Fruit fly (Drosophila melanogaster) whole organism, embryonic: ENCODE data around the gene Cep97.
A peak's percentile ranks its signal among the peaks of the same experiment; 100 is the strongest.

Experiments used
- CG10274 ChIP-seq: fragments of 200-800 bp; sonication (Bioruptor generic); optimal IDR thresholded peaks from 3 replicates; lab custom pipeline; 2017; ENCODE audit warnings: missing biosample characterization, mild to moderate bottlenecking, missing genetic modification characterization
- CG11696 ChIP-seq: fragments of 200-800 bp; sonication (Bioruptor generic); IDR thresholded peaks from 2 replicates; pipeline ENCODE4 v1.3.6; 2022; ENCODE audit warnings: missing biosample characterization, missing genetic modification characterization
- CG12219 ChIP-seq: fragments of 200-800 bp; sonication (Bioruptor generic); optimal IDR thresholded peaks from 3 replicates; lab custom pipeline; 2018; ENCODE audit warnings: missing biosample characterization, mild to moderate bottlenecking, missing genetic modification characterization
- CG12659 ChIP-seq: fragments of 200-800 bp; sonication (Bioruptor generic); optimal IDR thresholded peaks from 3 replicates; lab custom pipeline; 2017; ENCODE audit warnings: mild to moderate bottlenecking, missing biosample characterization, missing genetic modification reagents, missing genetic modification characterization
- CG13775 ChIP-seq: fragments of 200-800 bp; sonication (Bioruptor generic); optimal IDR thresholded peaks from 3 replicates; lab custom pipeline; 2017; ENCODE audit warnings: missing biosample characterization, mild to moderate bottlenecking, missing genetic modification characterization
- CG13894 ChIP-seq: fragments of 200-800 bp; sonication (Bioruptor generic); optimal IDR thresholded peaks from 3 replicates; lab custom pipeline; 2018; ENCODE audit warnings: missing biosample characterization, mild to moderate bottlenecking, missing genetic modification characterization, moderate library complexity
- CG15696 ChIP-seq: fragments of 200-800 bp; sonication (Bioruptor generic); optimal IDR thresholded peaks from 2 replicates; lab custom pipeline; 2019; ENCODE audit warnings: missing biosample characterization, mild to moderate bottlenecking, missing genetic modification characterization, moderate library complexity
- CG1602 ChIP-seq: fragments of 200-800 bp; sonication (Bioruptor generic); optimal IDR thresholded peaks from 3 replicates; lab custom pipeline; 2016; ENCODE audit warnings: missing biosample characterization, missing genetic modification characterization
- CG1603 ChIP-seq: fragments of 200-800 bp; sonication (Bioruptor generic); optimal IDR thresholded peaks from 2 replicates; lab custom pipeline; 2019; ENCODE audit warnings: missing biosample characterization, mild to moderate bottlenecking, missing genetic modification characterization, moderate library complexity
- CG18011 ChIP-seq: fragments of 200-800 bp; sonication (Bioruptor generic); optimal IDR thresholded peaks from 2 replicates; lab custom pipeline; 2017; ENCODE audit warnings: missing biosample characterization, missing genetic modification characterization, mild to moderate bottlenecking, moderate library complexity, missing genotype
- CG18262 ChIP-seq: fragments of 200-800 bp; optimal IDR thresholded peaks from 3 replicates; lab custom pipeline; 2019; ENCODE audit warnings: missing biosample characterization, mild to moderate bottlenecking, missing genetic modification characterization, moderate library complexity
- CG18764 ChIP-seq: fragments of 200-800 bp; sonication (Bioruptor generic); optimal IDR thresholded peaks from 3 replicates; lab custom pipeline; 2016; ENCODE audit warnings: missing biosample characterization, missing genetic modification characterization
- CG2129 ChIP-seq: fragments of 200-800 bp; sonication (Bioruptor generic); IDR thresholded peaks from 2 replicates; pipeline ENCODE4 v1.3.6; 2022; ENCODE audit warnings: missing biosample characterization, missing genetic modification characterization; ENCODE audit not compliant: partially characterized antibody
- CG6254 ChIP-seq: fragments of 200-800 bp; sonication (Bioruptor generic); optimal IDR thresholded peaks from 3 replicates; lab custom pipeline; 2017; ENCODE audit warnings: mild to moderate bottlenecking, missing biosample characterization, missing genetic modification reagents, missing genetic modification characterization
- CG6689 ChIP-seq: fragments of 200-800 bp; sonication (Bioruptor generic); IDR thresholded peaks from 2 replicates; pipeline ENCODE4 v1.3.6; 2022; ENCODE audit warnings: missing biosample characterization, missing genetic modification characterization
- CG7556 ChIP-seq: fragments of 200-800 bp; sonication (Bioruptor generic); optimal IDR thresholded peaks from 2 replicates; lab custom pipeline; 2017; ENCODE audit warnings: missing biosample characterization, mild to moderate bottlenecking, missing genetic modification characterization
- CG9215 ChIP-seq: fragments of 200-800 bp; sonication (Bioruptor generic); IDR thresholded peaks from 2 replicates; pipeline ENCODE4 v1.3.6; 2022; ENCODE audit warnings: missing biosample characterization, missing genetic modification characterization
- CG9932 ChIP-seq: fragments of 200-800 bp; sonication (Bioruptor generic); IDR thresholded peaks from 2 replicates; pipeline ENCODE4 v1.3.6; 2022; ENCODE audit warnings: missing biosample characterization, missing genetic modification characterization
- CrebB ChIP-seq: fragments of 200-800 bp; sonication (Bioruptor generic); optimal IDR thresholded peaks from 3 replicates; lab custom pipeline; 2018; ENCODE audit warnings: missing biosample characterization, mild to moderate bottlenecking, missing genetic modification characterization
- Elba2 ChIP-seq: fragments of 200-800 bp; sonication (Bioruptor generic); optimal IDR thresholded peaks from 3 replicates; lab custom pipeline; 2016; ENCODE audit warnings: missing biosample characterization, missing genetic modification characterization
- Hr51 ChIP-seq, 2 experiments: fragments of 200-800 bp; sonication (Bioruptor generic); optimal IDR thresholded peaks; 2 replicates in 1 of 2; 3 replicates in 1 of 2; lab custom pipeline; 2016 to 2018; ENCODE audit warnings: missing biosample characterization in 2 of 2, missing genetic modification characterization in 2 of 2, mild to moderate bottlenecking in 1 of 2, moderate library complexity in 1 of 2
- NfI ChIP-seq: fragments of 200-800 bp; sonication (Bioruptor generic); optimal IDR thresholded peaks from 3 replicates; lab custom pipeline; 2018; ENCODE audit warnings: missing biosample characterization, mild to moderate bottlenecking, missing genetic modification characterization, moderate library complexity
- Oli ChIP-seq: fragments of 200-800 bp; sonication (Bioruptor generic); optimal IDR thresholded peaks from 2 replicates; lab custom pipeline; 2018; ENCODE audit warnings: missing biosample characterization, mild to moderate bottlenecking, missing genetic modification characterization, moderate library complexity
- Rx ChIP-seq: fragments of 200-800 bp; sonication (Bioruptor generic); IDR thresholded peaks from 2 replicates; pipeline ENCODE4 v1.3.6; 2022; ENCODE audit warnings: missing biosample characterization, missing genetic modification characterization
- Tbp ChIP-seq: fragments of >200 bp; optimal IDR thresholded peaks from 2 replicates; lab custom pipeline; 2018; ENCODE audit warnings: missing biosample characterization, missing genetic modification characterization
- YL-1 ChIP-seq: fragments of 200-800 bp; sonication (Bioruptor generic); optimal IDR thresholded peaks from 3 replicates; lab custom pipeline; 2017; ENCODE audit warnings: missing biosample characterization, mild to moderate bottlenecking, missing genetic modification characterization
- al ChIP-seq: fragments of 200-800 bp; sonication (Bioruptor generic); IDR thresholded peaks from 2 replicates; pipeline ENCODE4 v1.3.6; 2022; ENCODE audit warnings: missing biosample characterization, missing genetic modification characterization
- bbx ChIP-seq: fragments of 200-800 bp; sonication (Bioruptor generic); IDR thresholded peaks from 2 replicates; pipeline ENCODE4 v1.3.6; 2022; ENCODE audit warnings: missing biosample characterization, missing genetic modification characterization; ENCODE audit not compliant: partially characterized antibody
- chm ChIP-seq: fragments of 200-800 bp; sonication (Bioruptor generic); IDR thresholded peaks from 2 replicates; pipeline ENCODE4 v1.3.6; 2022; ENCODE audit warnings: missing biosample characterization, missing genetic modification characterization
- dan ChIP-seq: fragments of 200-800 bp; sonication (Bioruptor generic); IDR thresholded peaks from 2 replicates; pipeline ENCODE4 v1.3.6; 2022; ENCODE audit warnings: missing biosample characterization, missing genetic modification characterization
- en ChIP-seq: fragments of 200-800 bp; sonication (Bioruptor generic); optimal IDR thresholded peaks from 2 replicates; lab custom pipeline; 2016; ENCODE audit warnings: missing biosample characterization, missing genetic modification characterization
- esg ChIP-seq: fragments of 200-800 bp; sonication (Bioruptor generic); conservative IDR thresholded peaks from 2 replicates; pipeline ENCODE4 v1.3.6; 2022; ENCODE audit warnings: missing biosample characterization, missing genetic modification characterization
- ewg ChIP-seq: fragments of 200-800 bp; sonication (Bioruptor generic); optimal IDR thresholded peaks from 3 replicates; lab custom pipeline; 2017; ENCODE audit warnings: mild to moderate bottlenecking, missing biosample characterization, missing genetic modification reagents, missing genetic modification characterization
- gsb ChIP-seq: fragments of 200-800 bp; sonication (Bioruptor generic); IDR thresholded peaks from 2 replicates; pipeline ENCODE4 v1.3.6; 2022; ENCODE audit warnings: missing biosample characterization, missing genetic modification characterization
- h ChIP-seq: fragments of >200 bp; optimal IDR thresholded peaks from 2 replicates; lab custom pipeline; 2017
- jumu ChIP-seq: fragments of 200-800 bp; sonication (Bioruptor generic); optimal IDR thresholded peaks from 3 replicates; lab custom pipeline; 2016; ENCODE audit warnings: missing biosample characterization, missing genetic modification characterization
- lilli ChIP-seq: fragments of 200-800 bp; sonication (Bioruptor generic); optimal IDR thresholded peaks from 3 replicates; lab custom pipeline; 2016; ENCODE audit warnings: missing biosample characterization, missing genetic modification characterization
- mam ChIP-seq: fragments of 200-800 bp; sonication (Bioruptor generic); optimal IDR thresholded peaks from 3 replicates; lab custom pipeline; 2016; ENCODE audit warnings: missing biosample characterization, missing genetic modification characterization
- mirr ChIP-seq: fragments of 200-800 bp; sonication (Bioruptor generic); optimal IDR thresholded peaks from 3 replicates; lab custom pipeline; 2018; ENCODE audit warnings: missing biosample characterization, mild to moderate bottlenecking, missing genetic modification characterization
- peb ChIP-seq: fragments of 200-800 bp; sonication (Bioruptor generic); IDR thresholded peaks from 2 replicates; pipeline ENCODE4 v1.3.6; 2022; ENCODE audit warnings: missing biosample characterization, missing genetic modification characterization
- pnt ChIP-seq: fragments of 200-800 bp; sonication (Bioruptor generic); optimal IDR thresholded peaks from 3 replicates; lab custom pipeline; 2016; ENCODE audit warnings: missing biosample characterization, missing genetic modification characterization
- prd ChIP-seq, 3 experiments: fragments of >200 bp in 2 of 3; fragments of 200-800 bp in 1 of 3; sonication (Bioruptor generic) in 1 of 3; optimal IDR thresholded peaks in 2 of 3; IDR thresholded peaks in 1 of 3; 2 replicates in 2 of 3; 3 replicates in 1 of 3; pipeline versions ENCODE4 v1.3.6 to Lab custom; 2017 to 2022; ENCODE audit warnings: missing biosample characterization in 1 of 3, missing genetic modification characterization in 1 of 3
- repo ChIP-seq: fragments of 200-800 bp; sonication (Bioruptor generic); optimal IDR thresholded peaks from 2 replicates; lab custom pipeline; 2016; ENCODE audit warnings: missing biosample characterization, missing genetic modification characterization
- salm ChIP-seq: fragments of 200-800 bp; sonication (Bioruptor generic); optimal IDR thresholded peaks from 2 replicates; lab custom pipeline; 2018; ENCODE audit warnings: missing biosample characterization, mild to moderate bottlenecking, missing genetic modification characterization
- sc ChIP-seq, 3 experiments: fragments of >200 bp in 2 of 3; fragments of 200-800 bp in 1 of 3; sonication (Bioruptor generic) in 1 of 3; optimal IDR thresholded peaks; 2 replicates in 2 of 3; 3 replicates in 1 of 3; lab custom pipeline; 2017; ENCODE audit warnings: mild to moderate bottlenecking in 1 of 3, missing biosample characterization in 1 of 3, missing genetic modification characterization in 1 of 3, missing genetic modification reagents in 1 of 3
- sens ChIP-seq: fragments of 200-800 bp; sonication (Bioruptor generic); peaks from one replicate; lab custom pipeline; 2016; ENCODE audit warnings: missing biosample characterization, missing genetic modification characterization
- sob ChIP-seq: fragments of 200-800 bp; sonication (Bioruptor generic); IDR thresholded peaks from 2 replicates; pipeline ENCODE4 v1.3.6; 2022; ENCODE audit warnings: missing biosample characterization, missing genetic modification characterization
- tll ChIP-seq, 2 experiments: fragments of 200-800 bp in 1 of 2; fragments of >200 bp in 1 of 2; sonication (Bioruptor generic) in 1 of 2; optimal IDR thresholded peaks; 2 replicates each; lab custom pipeline; 2017 to 2019; ENCODE audit warnings: missing biosample characterization in 2 of 2, missing genetic modification characterization in 2 of 2, mild to moderate bottlenecking in 1 of 2, moderate library complexity in 1 of 2
- twi ChIP-seq: fragments of 200-800 bp; optimal IDR thresholded peaks from 2 replicates; lab custom pipeline; 2019; ENCODE audit warnings: missing biosample characterization, mild to moderate bottlenecking, missing genetic modification characterization, moderate library complexity
- z ChIP-seq: fragments of 200-800 bp; sonication (Bioruptor generic); IDR thresholded peaks from 3 replicates; pipeline ENCODE4 v1.3.6; 2022; ENCODE audit warnings: missing biosample characterization, missing genetic modification characterization

Cep97 gene

dm6 chr2L:3832249-3832675, 35.2 kb upstream of the Cep97 start (continued):
- TF ChIP-seq sc (optimal IDR thresholded peaks at IDR 0.05; lab: Kevin White, UChicago) = no peak
- TF ChIP-seq sc (GFP tag; optimal IDR thresholded peaks at IDR 0.05; lab: Kevin White, UChicago) = peak; percentile 98
- peak; percentile 96 for TF ChIP-seq peb (GFP tag; lab: Robert Waterston, UW)
- TF ChIP-seq CG13894 (tag; lab: Kevin White, UChicago) = peak; percentile 40
- TF ChIP-seq pnt = peak; percentile 98
- TF ChIP-seq CG11696 = peak; percentile 80
- peak; percentile 93 for TF ChIP-seq esg
- TF ChIP-seq Tbp = no peak
- TF ChIP-seq CG2129 (GFP tag; lab: Robert Waterston, UW) = no peak
- TF ChIP-seq Rx (GFP tag; lab: Robert Waterston, UW) = peak; percentile 97
- TF ChIP-seq sob = peak; percentile 94
- peak in 1 of 2 experiments; percentile 83 for TF ChIP-seq tll (GFP tag; optimal IDR thresholded peaks at IDR 0.05; lab: Kevin White, UChicago)
- peak; percentile 77 for TF ChIP-seq gsb
- TF ChIP-seq CG6689 (GFP tag; lab: Robert Waterston, UW) = peak; percentile 95
- peak; percentile 93 for TF ChIP-seq mam (GFP tag; lab: Kevin White, UChicago)
- no peak for TF ChIP-seq prd (optimal IDR thresholded peaks at IDR 0.05; lab: Kevin White, UChicago)
- TF ChIP-seq prd (GFP tag; IDR thresholded peaks at IDR 0.05; lab: Robert Waterston, UW) = peak; percentile 98
- peak; percentile 100 for TF ChIP-seq sens (GFP tag; lab: Kevin White, UChicago)
- TF ChIP-seq CG13775 (GFP tag; lab: Kevin White, UChicago) = peak; percentile 95
- peak; percentile 95 for TF ChIP-seq repo
- no peak for TF ChIP-seq h
- peak; percentile 92 to 95 for TF ChIP-seq Hr51 (GFP tag; optimal IDR thresholded peaks at IDR 0.05; lab: Kevin White, UChicago)
- TF ChIP-seq CG12219 (GFP tag; lab: Kevin White, UChicago) = peak; percentile 97
- no peak for TF ChIP-seq bbx
- peak; percentile 65 for TF ChIP-seq CG18011 (GFP tag; lab: Kevin White, UChicago)
- peak; percentile 98 for TF ChIP-seq CG18262
- TF ChIP-seq CG18764 (GFP tag; lab: Kevin White, UChicago) = peak; percentile 95
- TF ChIP-seq YL-1 (GFP tag; lab: Kevin White, UChicago) = peak; percentile 83
- peak; percentile 97 for TF ChIP-seq CG1602
- TF ChIP-seq salm = peak; percentile 94
- TF ChIP-seq en (GFP tag; lab: Kevin White, UChicago) = peak; percentile 96
- TF ChIP-seq CG9215 (GFP tag; lab: Robert Waterston, UW) = peak; percentile 81
- TF ChIP-seq chm (GFP tag; lab: Robert Waterston, UW) = peak; percentile 99
- peak; percentile 96 for TF ChIP-seq ewg
- TF ChIP-seq NfI (GFP tag; lab: Kevin White, UChicago) = peak; percentile 91
- peak; percentile 83 for TF ChIP-seq CG10274 (GFP tag; lab: Kevin White, UChicago)
- TF ChIP-seq Elba2 (GFP tag; lab: Kevin White, UChicago) = peak; percentile 89
- TF ChIP-seq CG9932 (GFP tag; lab: Robert Waterston, UW) = peak; percentile 64
- peak; percentile 94 for TF ChIP-seq CrebB (tag; lab: Kevin White, UChicago)
- TF ChIP-seq dan = peak; percentile 92
- peak; percentile 94 for TF ChIP-seq lilli (GFP tag; lab: Kevin White, UChicago)
- TF ChIP-seq al (GFP tag; lab: Robert Waterston, UW) = peak; percentile 76
- peak; percentile 97 for TF ChIP-seq jumu
- TF ChIP-seq z = peak; percentile 75
- TF ChIP-seq CG7556 (GFP tag; lab: Kevin White, UChicago) = peak; percentile 97
- TF ChIP-seq twi (tag; lab: Kevin White, UChicago) = peak; percentile 95
- peak; percentile 96 for TF ChIP-seq CG6254 (GFP tag; lab: Kevin White, UChicago)
- peak; percentile 98 for TF ChIP-seq CG15696 (tag; lab: Kevin White, UChicago)
- peak; percentile 94 for TF ChIP-seq CG12659 (GFP tag; lab: Kevin White, UChicago)
- TF ChIP-seq CG1603 (tag; lab: Kevin White, UChicago) = peak; percentile 99
- peak; percentile 97 for TF ChIP-seq Oli (tag; lab: Kevin White, UChicago)
- TF ChIP-seq mirr (GFP tag; lab: Kevin White, UChicago) = peak; percentile 74
